Worm (Caenorhabditis elegans): ENCODE data around the gene elt-7.

DNA sequence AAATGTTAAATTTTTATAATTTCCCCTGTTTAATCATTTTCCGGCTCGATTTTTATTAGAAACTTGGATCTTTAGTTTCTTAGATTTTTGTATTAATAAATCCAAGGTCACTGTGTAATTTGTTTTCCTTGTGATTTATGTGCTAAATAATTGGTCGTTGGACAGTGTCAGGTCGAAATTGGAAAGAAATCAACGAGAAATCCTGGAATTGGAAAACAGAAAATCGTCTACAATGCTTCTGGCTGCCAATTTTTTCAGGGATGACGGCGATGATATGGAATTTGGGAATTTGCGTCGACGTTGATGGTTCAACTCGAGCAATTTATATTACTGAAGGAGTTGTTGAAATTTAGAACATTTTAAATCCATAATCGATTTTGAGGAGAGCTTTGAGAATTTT lies 35.9 kb upstream of the elt-7 start:
- TF ChIP-seq sptf-1 (tag; optimal IDR thresholded peaks at IDR 0.05) (no peak), unc-62 (GFP tag; optimal IDR thresholded peaks at IDR 0.05) (no peak), elt-3 (tag; optimal IDR thresholded peaks at IDR 0.05) (no peak), nhr-28 (tag; optimal IDR thresholded peaks at IDR 0.05) (no peak), nhr-237 (tag; optimal IDR thresholded peaks at IDR 0.05) (no peak), lin-13 (tag; optimal IDR thresholded peaks at IDR 0.05) (no peak), nhr-2 (tag; optimal IDR thresholded peaks at IDR 0.05) (no peak), zip-8 (tag; optimal IDR thresholded peaks at IDR 0.05) (no peak), snpc-4 (tag; optimal IDR thresholded peaks at IDR 0.05) (no peak), nhr-76 (tag; optimal IDR thresholded peaks at IDR 0.05) (no peak), nhr-12 (tag; optimal IDR thresholded peaks at IDR 0.05) (no peak)
